Fruit fly (Drosophila melanogaster): Measurements from ENCODE around the gene mbm.

DNA sequence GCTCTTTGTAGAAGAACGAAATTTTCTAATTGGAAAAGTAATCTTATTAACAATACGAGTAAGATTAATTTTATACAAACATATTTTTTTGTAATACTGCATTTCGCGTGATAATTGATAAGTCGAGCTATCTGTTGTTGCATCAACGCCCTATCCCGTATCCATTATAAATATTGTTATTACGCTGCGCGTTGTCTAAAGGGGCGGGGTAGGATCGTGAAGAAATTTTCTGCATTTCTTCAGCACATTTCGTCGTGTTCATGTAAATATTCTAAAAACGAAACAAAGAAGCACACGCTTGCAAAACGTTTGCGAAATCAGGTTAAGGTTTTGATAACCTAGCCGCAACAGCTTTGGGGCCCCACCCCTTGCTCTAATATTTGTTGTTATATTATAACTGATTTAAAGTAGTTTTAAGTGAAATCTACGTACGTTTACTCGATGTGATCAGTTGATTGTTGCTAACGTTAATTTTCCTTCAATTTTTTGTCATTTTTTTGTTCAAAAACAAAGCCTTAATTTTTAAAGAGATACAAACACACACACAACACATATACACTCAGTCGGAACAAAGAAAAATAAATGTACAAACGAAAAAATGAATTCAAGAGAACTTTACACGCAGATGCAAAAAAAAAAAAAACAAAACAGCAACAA is 29.9 kb upstream of the mbm start:
- TF ChIP-seq pan (optimal IDR thresholded peaks at IDR 0.05): no peak
- TF ChIP-seq psq (optimal IDR thresholded peaks at IDR 0.05): no peak
- no peak for TF ChIP-seq CG8478 (optimal IDR thresholded peaks at IDR 0.05)
- no peak for TF ChIP-seq EcR (GFP tag; optimal IDR thresholded peaks at IDR 0.05)
- no peak for TF ChIP-seq Dll (optimal IDR thresholded peaks at IDR 0.05)
